Fruit fly (Drosophila melanogaster): ENCODE results near the gene CG5498.

The CG5498 gene

DNA sequence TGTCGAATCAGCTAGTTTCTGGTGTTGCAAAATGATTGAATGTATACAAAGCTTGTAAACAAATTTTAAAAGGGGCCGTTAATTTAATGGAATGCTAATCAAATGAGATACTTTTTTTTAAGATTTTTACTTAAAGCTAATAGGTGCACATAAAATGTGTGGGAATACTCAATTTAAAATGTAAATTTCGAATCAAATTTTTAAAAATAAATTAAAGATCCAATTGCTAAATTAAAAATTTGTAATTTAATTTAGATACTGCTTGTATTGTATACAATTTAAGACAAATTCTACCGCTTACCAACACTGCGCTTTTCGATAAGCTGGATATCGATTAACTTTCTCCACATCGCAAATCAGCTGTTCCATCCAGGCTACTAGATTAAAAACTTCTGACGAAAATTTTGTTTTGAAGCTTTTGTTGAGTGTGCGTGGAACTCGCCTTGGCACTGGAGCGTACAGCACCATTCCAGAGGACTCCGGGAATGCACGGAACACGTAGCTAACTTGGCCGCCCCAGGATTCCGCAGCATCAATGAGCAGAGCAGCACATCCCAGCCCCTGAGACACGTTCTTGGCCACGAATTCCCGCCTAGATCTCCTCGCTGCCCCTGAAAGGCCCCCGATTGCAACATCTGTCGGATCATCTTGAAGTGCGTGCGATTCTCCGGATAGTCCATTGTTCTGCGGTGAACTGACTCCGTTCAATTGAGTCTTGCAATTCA lies at the start of gene CG5498, which contains the start of gene fbl:
Gene CG5498, minus strand, starts transcription at position 24 of the 725 bp plus-strand sequence.
Gene fbl, plus strand, starts transcription at position 344 of the 725 bp plus-strand sequence.
- peak; percentile 76 for TF ChIP-seq CG17801 (GFP tag; optimal IDR thresholded peaks at IDR 0.05; ENCODE audit: partially characterized antibody)

DNA sequence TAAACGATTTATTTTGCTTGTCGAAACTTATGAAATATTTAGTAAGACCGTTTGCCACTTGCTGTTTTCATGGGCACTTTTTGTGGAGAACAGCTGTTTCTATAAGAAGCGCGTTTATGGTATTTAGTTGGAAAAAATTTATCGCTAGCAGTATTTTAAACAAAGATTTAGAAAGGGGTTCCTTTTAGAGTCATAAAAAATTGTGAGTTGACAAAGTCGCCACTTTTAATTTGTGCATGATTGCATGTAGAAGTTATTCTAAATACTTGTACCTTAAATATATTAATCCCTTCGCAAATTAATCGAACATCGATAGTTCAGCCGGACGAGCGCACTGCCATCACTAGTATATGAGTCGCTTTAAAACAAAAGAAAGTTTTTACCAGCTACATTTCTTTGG lies 48.4 kb upstream of the CG5498 start, which contains the start of the genes Las and Psn:
Gene Las, minus strand, starts transcription at position 65 of the 400 bp plus-strand sequence.
Gene Psn, plus strand, starts transcription at position 172 of the 400 bp plus-strand sequence.
- TF ChIP-seq CG17801 (GFP tag; optimal IDR thresholded peaks at IDR 0.05; ENCODE audit: partially characterized antibody): peak; percentile 10

DNA sequence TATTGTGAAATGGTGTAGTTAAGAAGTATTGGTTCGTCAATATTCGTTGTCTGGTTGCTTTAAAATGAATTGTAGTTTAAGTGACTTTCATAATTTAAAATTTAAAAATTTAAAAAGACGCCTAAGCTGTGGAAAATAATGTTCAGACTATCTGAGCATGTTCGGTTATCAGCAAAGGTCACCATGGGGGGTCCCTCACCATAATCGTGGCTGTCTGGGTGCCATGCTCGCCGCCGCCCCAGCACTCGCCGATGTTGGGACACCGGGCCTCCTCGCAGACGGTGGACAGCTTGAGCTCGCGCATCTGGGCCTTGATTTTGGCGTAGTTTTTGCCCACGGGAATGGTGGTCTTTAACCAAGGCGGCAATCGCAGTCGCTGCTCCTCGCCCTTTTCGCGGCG lies 47.7 kb upstream of the CG5498 start:
- no peak for TF ChIP-seq CG17801 (GFP tag; optimal IDR thresholded peaks at IDR 0.05; ENCODE audit: partially characterized antibody)

DNA sequence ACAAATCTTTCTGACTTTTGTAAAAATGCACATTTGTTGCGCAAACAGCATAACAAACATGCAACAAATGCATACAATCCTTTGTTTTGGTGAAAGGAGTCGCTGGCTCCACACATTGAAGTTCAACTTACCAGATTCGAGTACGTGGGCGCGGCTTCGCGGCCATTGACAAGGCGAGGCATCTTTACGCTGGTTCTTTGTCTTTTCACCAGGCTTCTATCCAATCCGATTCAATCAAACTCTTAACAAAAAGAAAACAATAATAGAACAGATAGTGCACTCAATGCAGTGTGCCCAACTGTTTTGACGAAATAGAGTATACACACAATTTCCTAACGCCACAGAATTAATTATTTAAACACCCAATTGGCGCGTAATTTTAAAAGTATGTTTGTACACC lies 46.3 kb upstream of the CG5498 start, which contains the start of gene CG5262:
Gene CG5262, minus strand, starts transcription at position 294 of the 400 bp plus-strand sequence.
- TF ChIP-seq CG17801 (GFP tag; optimal IDR thresholded peaks at IDR 0.05; ENCODE audit: partially characterized antibody): peak; percentile 33

DNA sequence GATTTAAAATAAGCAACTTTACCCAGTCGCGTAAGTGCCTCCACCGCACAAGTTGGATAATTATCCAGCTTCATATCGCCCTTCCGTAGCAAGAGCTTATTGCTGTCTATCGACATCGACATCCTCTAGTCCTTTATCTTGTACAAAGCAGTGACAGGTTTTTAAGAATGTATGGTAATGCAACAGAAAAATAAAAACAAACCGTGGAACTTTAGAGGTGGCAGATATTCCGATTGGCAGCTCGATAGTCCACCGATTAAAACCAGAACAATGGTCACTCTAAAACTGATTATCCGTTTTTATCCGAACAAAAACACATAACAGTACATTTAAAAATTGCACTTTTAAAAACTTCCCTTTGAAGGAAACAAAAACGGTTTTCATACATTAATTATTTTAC lies 43.5 kb upstream of the CG5498 start, which contains the start of gene CG5274:
Gene CG5274, minus strand, starts transcription at position 218 of the 400 bp plus-strand sequence.
- no peak for TF ChIP-seq CG17801 (GFP tag; optimal IDR thresholded peaks at IDR 0.05; ENCODE audit: partially characterized antibody)

DNA sequence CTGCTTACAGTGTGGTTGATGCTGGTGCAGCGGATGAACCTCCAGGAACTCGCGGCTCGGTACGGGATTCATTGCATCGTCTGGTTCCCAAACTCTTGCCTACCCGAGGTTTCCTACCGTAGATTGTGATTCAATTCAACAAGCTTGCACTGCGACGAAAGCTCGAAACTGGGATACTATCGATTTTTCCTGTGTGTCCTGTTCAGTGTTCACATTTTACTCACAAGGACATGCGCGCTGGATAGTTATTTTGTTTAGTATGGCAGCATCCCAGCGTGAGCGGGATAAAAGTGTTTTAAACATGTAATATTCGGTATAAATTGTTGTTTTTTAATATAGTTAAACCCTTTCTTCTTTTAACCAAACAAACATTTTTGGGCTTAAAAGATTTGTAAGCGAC lies 42.0 kb upstream of the CG5498 start, which contains the start of gene CG5282:
Gene CG5282, minus strand, starts transcription at position 184 of the 400 bp plus-strand sequence.
- TF ChIP-seq CG17801 (GFP tag; optimal IDR thresholded peaks at IDR 0.05; ENCODE audit: partially characterized antibody): no peak

DNA sequence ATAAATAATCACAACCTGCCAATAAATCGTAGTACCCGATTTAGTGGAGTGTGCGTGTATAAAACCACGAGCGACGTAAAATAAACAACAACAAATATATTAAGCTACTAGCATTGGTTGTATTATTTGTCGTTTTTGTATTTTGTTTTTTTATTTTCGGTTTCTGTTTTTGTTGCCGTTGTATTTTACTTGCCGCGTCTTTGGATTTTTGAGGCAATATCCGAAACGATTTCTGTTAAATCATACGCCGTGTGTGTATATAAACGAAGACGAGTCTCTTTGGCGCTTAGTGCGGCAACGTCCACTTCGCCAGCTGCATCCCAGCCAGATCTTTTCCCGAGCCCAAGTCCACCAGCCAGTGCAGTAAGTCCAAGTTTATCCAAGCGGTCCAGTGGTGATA lies 29.4 kb upstream of the CG5498 start, which contains the start of gene zye:
Gene zye, plus strand, starts transcription at position 301 of the 400 bp plus-strand sequence.
- no peak for TF ChIP-seq CG17801 (GFP tag; optimal IDR thresholded peaks at IDR 0.05; ENCODE audit: partially characterized antibody)

DNA sequence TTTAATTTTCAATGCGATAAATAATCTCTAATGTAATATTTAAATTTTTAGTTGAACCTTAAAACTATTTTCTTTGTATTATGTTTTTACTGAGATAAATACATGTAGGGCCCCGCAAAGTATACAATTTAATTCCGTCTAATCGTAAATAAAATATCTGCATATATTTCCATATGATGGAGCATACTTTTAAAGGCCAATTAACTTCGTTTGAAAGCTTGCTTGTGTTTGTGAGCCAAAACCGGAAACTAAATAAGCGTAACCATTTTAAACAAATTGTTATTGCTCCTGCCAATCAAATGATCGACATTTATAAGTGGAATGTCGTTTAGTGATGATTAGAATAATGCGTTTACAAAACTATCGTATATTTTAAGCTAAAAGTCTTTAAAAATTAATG lies 26.9 kb upstream of the CG5498 start:
- TF ChIP-seq CG17801 (GFP tag; optimal IDR thresholded peaks at IDR 0.05; ENCODE audit: partially characterized antibody): peak; percentile 41

DNA sequence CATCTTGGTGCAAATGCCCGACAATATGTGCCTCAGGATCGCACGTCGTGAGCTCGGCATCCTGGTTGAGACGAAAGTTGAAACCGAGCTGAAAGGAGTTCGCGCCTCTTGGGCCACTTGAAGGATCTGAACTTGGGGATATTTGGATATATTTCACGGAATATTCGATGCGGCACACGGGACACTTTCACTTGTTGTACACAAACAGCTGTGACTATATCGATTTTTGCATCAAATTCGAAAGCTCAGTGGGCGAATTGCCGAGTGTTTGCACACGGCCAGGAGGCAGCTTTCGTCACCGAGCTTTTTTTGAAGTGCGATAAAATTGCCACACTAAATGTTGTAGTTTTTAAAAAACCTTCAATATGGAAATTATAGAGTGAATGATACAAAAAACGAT lies 26.4 kb upstream of the CG5498 start, which contains the start of gene CG13248:
Gene CG13248, minus strand, starts transcription at position 222 of the 400 bp plus-strand sequence.
- TF ChIP-seq CG17801 (GFP tag; optimal IDR thresholded peaks at IDR 0.05; ENCODE audit: partially characterized antibody): no peak

DNA sequence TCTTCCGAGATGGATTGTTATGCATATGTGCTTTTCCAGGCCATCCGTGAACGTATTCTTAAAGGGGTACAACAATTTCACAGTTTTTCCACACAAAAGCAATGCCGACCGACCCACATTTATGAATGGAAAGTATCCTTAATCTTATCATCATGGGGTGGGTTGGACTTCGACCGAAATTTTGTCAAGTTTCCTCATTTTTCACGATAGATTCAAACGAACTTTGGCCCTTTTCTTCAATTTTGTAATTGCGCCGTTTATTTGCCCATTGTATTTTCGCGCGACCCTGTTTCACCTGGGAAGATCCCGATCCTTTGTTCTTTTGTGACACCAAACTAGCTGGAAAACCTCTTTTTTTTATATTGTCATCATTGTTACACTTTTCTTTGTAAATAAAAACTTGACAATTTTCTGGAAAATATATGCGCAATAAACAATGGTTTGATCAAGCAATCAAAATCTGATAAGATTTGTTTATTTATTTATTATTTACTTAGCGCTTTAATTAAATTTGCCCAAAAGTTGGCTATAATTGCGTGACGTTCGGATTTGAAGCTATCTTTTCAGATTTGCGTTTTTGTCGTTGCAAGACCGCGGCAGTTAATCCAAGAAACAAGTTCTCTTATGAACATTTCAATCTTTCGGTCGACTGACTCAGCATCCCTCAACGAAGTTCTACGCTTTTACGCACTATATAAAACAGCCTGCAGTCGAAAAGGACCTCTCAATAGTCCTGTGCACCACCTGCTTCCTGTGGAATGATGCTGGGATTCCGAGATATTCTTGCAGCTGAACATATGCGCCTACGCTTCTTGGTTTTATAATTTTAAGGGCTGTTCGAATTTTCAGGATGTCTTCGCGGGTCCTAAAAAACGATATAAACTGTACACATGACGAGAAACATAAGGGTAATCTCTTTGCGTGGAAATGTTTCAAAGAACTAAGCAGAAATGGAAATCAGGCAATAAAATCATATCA lies 22.4 kb upstream of the CG5498 start:
- TF ChIP-seq CG17801 (GFP tag; optimal IDR thresholded peaks at IDR 0.05; ENCODE audit: partially characterized antibody): no peak

DNA sequence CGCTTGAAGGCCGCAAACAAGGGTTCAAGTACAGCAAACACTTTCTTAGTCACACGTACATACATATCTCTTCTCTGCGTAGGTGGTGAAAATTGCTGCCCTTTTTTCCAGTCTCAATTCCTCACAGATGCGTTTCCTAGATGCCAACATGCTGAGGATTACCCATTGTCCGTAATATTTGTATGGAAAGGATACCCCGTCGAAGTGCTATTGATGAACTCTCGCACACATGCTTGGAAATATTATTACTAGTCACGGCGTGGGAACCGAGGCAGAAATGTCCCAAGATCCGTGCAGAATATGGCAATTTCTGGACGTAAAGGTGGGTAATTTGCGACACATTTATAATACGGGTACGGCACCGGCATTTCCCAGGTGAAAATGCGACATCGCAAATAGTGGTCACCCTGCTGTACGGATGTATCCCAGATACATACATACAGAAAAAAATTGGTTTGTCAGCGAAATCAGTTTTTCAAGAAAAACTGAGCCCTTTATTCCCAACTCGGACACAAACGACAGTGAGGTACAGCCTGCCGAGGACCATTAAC lies 21.5 kb upstream of the CG5498 start:
- TF ChIP-seq CG17801 (GFP tag; optimal IDR thresholded peaks at IDR 0.05; ENCODE audit: partially characterized antibody): no peak

DNA sequence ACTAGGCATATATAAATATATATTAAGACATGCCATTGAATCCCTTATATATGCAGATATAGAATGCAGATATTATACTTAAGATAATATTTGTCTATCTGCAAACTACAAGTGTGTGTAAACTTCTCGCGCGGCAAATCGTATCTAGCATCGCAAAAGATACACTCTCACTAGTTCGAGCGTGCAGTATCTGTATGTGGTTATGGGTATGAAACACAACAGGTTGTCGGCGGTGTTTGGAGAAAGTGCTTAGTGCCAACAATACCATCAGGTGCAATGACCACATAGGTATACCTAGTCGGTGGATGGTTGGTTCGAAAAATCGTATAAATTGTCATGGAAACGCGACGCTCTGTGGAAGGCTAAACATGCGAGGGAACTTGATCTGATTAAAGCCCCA lies 20.6 kb upstream of the CG5498 start:
- no peak for TF ChIP-seq CG17801 (GFP tag; optimal IDR thresholded peaks at IDR 0.05; ENCODE audit: partially characterized antibody)

DNA sequence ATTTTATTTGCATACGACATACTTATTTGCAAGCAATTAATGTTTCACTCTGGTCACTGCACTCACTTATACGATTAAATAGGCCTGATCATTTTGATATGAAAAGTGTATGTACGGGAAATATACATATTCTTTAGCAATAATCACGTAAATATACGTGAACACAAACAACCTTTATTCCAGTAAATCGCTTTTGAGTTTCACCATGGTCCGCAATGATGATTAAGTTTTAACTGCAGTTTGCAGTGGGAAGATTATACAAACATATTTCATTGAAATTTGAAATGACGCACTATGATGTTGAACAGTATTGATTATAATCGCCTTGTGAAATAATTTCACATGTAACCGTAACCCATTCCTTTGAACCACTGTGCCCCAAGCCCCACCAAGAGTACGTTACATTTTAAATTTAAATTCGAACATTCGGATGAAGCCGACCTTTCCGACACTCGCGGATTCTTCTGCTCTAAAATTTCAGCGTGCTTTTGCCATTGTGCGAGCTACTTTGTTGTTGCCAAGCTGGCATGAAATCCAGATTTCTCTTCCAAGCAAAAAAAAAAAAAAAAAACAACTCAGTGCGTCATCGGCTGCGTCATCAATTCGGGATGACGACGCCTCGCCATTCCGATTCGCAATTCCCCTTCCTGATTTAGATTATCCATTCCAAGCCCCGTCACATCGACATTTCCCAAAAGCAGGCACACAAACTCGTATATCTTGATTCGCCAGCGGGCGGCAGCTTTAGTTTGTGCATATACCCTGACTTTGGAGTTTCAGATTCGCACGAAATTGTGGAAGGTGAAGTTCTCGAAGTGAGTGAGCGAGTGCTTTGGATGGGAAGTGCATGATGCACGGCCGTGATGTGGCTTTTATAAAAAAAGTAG lies 19.8 kb upstream of the CG5498 start:
- no peak for TF ChIP-seq CG17801 (GFP tag; optimal IDR thresholded peaks at IDR 0.05; ENCODE audit: partially characterized antibody)
